Fruit fly (Drosophila melanogaster) Kc167 (cell line): ENCODE measurements around the gene CG12594.

Experiments
- Myc ChIP-seq: fragments of >200 bp; optimal IDR thresholded peaks from 2 replicates; lab custom pipeline; 2017; ENCODE audit warnings: missing external identifiers
- Sin3A ChIP-seq: fragments of >200 bp; optimal IDR thresholded peaks from 2 replicates; lab custom pipeline; 2018; ENCODE audit warnings: missing external identifiers
- h ChIP-seq: fragments of >200 bp; optimal IDR thresholded peaks from 3 replicates; lab custom pipeline; 2018; ENCODE audit warnings: missing external identifiers
- insv ChIP-seq: fragments of >200 bp; optimal IDR thresholded peaks from 3 replicates; lab custom pipeline; 2018; ENCODE audit warnings: missing external identifiers
- psq ChIP-seq: fragments of >200 bp; optimal IDR thresholded peaks from 2 replicates; lab custom pipeline; 2017; ENCODE audit warnings: missing external identifiers
- ttk ChIP-seq: sonication (Bioruptor generic); optimal IDR thresholded peaks from 2 replicates; lab custom pipeline; 2017; ENCODE audit warnings: missing external identifiers

DNA sequence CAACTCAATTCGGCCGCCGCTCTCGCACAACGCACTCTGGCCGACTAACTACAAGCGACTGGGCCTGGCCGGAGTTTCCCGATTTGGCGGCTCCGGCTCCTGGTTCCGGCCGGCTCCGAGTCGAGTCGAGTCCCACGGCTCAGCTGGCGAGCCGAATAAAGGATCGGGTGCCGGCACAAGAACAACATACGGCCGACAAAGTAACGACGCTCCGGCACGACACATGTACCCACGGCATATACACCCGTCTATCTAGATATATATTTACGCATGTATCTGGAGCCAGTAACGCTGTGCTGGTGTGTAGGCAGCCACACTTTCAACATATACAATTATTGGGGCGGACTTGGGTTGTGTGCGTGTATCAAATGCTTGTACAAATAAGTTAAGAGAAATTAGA, 50.0 kb downstream of the CG12594 start:
- TF ChIP-seq Myc (lab: Kevin White, UChicago) (no peak), insv (lab: Kevin White, UChicago) (no peak), Sin3A (lab: Kevin White, UChicago) (no peak), h (lab: Kevin White, UChicago) (no peak), ttk (no peak), psq (lab: Kevin White, UChicago) (no peak)
